Fruit fly (Drosophila melanogaster) whole organism, embryonic: ENCODE data around the gene SelG.

Source experiments
- C15 ChIP-seq: fragments of 200-800 bp; sonication (Bioruptor generic); IDR thresholded peaks from 3 replicates; pipeline ENCODE4 v1.3.6; 2022; ENCODE audit warnings: missing biosample characterization, missing genetic modification characterization
- CG10654 ChIP-seq: fragments of 200-800 bp; sonication (Bioruptor generic); optimal IDR thresholded peaks from 2 replicates; lab custom pipeline; 2016; ENCODE audit warnings: missing biosample characterization, missing genetic modification characterization
- CG11695 ChIP-seq: fragments of 200-800 bp; sonication (Bioruptor generic); IDR thresholded peaks from 3 replicates; pipeline ENCODE4 v1.3.6; 2022; ENCODE audit warnings: missing biosample characterization, missing genetic modification characterization
- CG11723 ChIP-seq: fragments of 200-800 bp; sonication (Bioruptor generic); optimal IDR thresholded peaks from 2 replicates; lab custom pipeline; 2017; ENCODE audit warnings: missing biosample characterization, mild to moderate bottlenecking, missing genetic modification characterization
- CG12219 ChIP-seq: fragments of 200-800 bp; sonication (Bioruptor generic); optimal IDR thresholded peaks from 3 replicates; lab custom pipeline; 2018; ENCODE audit warnings: missing biosample characterization, mild to moderate bottlenecking, missing genetic modification characterization
- CG12299 ChIP-seq: fragments of 200-800 bp; sonication (Bioruptor generic); optimal IDR thresholded peaks from 2 replicates; lab custom pipeline; 2018; ENCODE audit warnings: missing biosample characterization, mild to moderate bottlenecking, missing genetic modification characterization
- CG13296 ChIP-seq: fragments of 200-800 bp; sonication (Bioruptor generic); optimal IDR thresholded peaks from 3 replicates; lab custom pipeline; 2018; ENCODE audit warnings: missing biosample characterization, mild to moderate bottlenecking, missing genetic modification characterization
- CG13424 ChIP-seq: fragments of 200-800 bp; sonication (Bioruptor generic); optimal IDR thresholded peaks from 2 replicates; lab custom pipeline; 2019; ENCODE audit warnings: missing biosample characterization, mild to moderate bottlenecking, missing genetic modification characterization, moderate library complexity
- CG14050 ChIP-seq: fragments of 200-800 bp; sonication (Bioruptor generic); IDR thresholded peaks from 3 replicates; pipeline ENCODE4 v1.3.6; 2022; ENCODE audit warnings: missing biosample characterization, missing genetic modification characterization
- CG15011 ChIP-seq: fragments of 200-800 bp; sonication (Bioruptor generic); optimal IDR thresholded peaks from 3 replicates; lab custom pipeline; 2018; ENCODE audit warnings: missing biosample characterization, mild to moderate bottlenecking, missing genetic modification characterization
- CG15479 ChIP-seq: fragments of 200-800 bp; sonication (Bioruptor generic); optimal IDR thresholded peaks from 3 replicates; lab custom pipeline; 2019; ENCODE audit warnings: missing biosample characterization, mild to moderate bottlenecking, missing genetic modification characterization, moderate library complexity
- CG15514 ChIP-seq: fragments of 200-800 bp; sonication (Bioruptor generic); optimal IDR thresholded peaks from 3 replicates; lab custom pipeline; 2017; ENCODE audit warnings: missing biosample characterization, missing genetic modification characterization, mild to moderate bottlenecking, moderate library complexity, missing genetic modification reagents
- CG17385 ChIP-seq: fragments of 200-800 bp; sonication (Bioruptor generic); optimal IDR thresholded peaks from 3 replicates; lab custom pipeline; 2018; ENCODE audit warnings: missing biosample characterization, mild to moderate bottlenecking, missing genetic modification characterization
- CG42726 ChIP-seq: fragments of 200-800 bp; sonication (Bioruptor generic); IDR thresholded peaks from 2 replicates; pipeline ENCODE4 v1.3.6; 2022; ENCODE audit warnings: missing biosample characterization, missing genetic modification characterization; ENCODE audit not compliant: partially characterized antibody
- CG4854 ChIP-seq: fragments of 200-800 bp; sonication (Bioruptor generic); optimal IDR thresholded peaks from 2 replicates; lab custom pipeline; 2016; ENCODE audit warnings: missing biosample characterization, missing genetic modification characterization, inconsistent platforms
- CG8290 ChIP-seq, 3 experiments: fragments of 200-800 bp; sonication (Bioruptor generic); optimal IDR thresholded peaks; 2 replicates each; lab custom pipeline; 2016 to 2019; ENCODE audit warnings: missing biosample characterization in 3 of 3, missing genetic modification characterization in 3 of 3, mild to moderate bottlenecking in 2 of 3, moderate library complexity in 1 of 3
- CG8388 ChIP-seq: fragments of 200-800 bp; sonication (Bioruptor generic); optimal IDR thresholded peaks from 2 replicates; lab custom pipeline; 2019; ENCODE audit warnings: missing biosample characterization, mild to moderate bottlenecking, missing genetic modification characterization, moderate library complexity
- CG9817 ChIP-seq: fragments of 200-800 bp; sonication (Bioruptor generic); optimal IDR thresholded peaks from 2 replicates; lab custom pipeline; 2018; ENCODE audit warnings: missing biosample characterization, mild to moderate bottlenecking, missing genetic modification characterization, moderate library complexity
- CG9932 ChIP-seq: fragments of 200-800 bp; sonication (Bioruptor generic); IDR thresholded peaks from 2 replicates; pipeline ENCODE4 v1.3.6; 2022; ENCODE audit warnings: missing biosample characterization, missing genetic modification characterization
- Dek ChIP-seq: fragments of 200-800 bp; sonication (Bioruptor generic); optimal IDR thresholded peaks from 3 replicates; lab custom pipeline; 2019; ENCODE audit warnings: missing biosample characterization, mild to moderate bottlenecking, missing genetic modification characterization, moderate library complexity
- Doc2 ChIP-seq: fragments of 200-800 bp; sonication (Bioruptor generic); IDR thresholded peaks from 2 replicates; pipeline ENCODE4 v1.3.6; 2022; ENCODE audit warnings: missing biosample characterization, missing genetic modification characterization
- Ets97D ChIP-seq: fragments of 200-800 bp; sonication (Bioruptor generic); optimal IDR thresholded peaks from 3 replicates; lab custom pipeline; 2016; ENCODE audit warnings: missing biosample characterization, missing genetic modification characterization
- HHEX ChIP-seq: fragments of 200-800 bp; sonication (Bioruptor generic); optimal IDR thresholded peaks from 3 replicates; lab custom pipeline; 2017; ENCODE audit warnings: missing biosample characterization, mild to moderate bottlenecking, missing genetic modification characterization, missing genetic modification reagents
- Hmr ChIP-seq: fragments of 200-800 bp; sonication (Bioruptor generic); optimal IDR thresholded peaks from 3 replicates; lab custom pipeline; 2017; ENCODE audit warnings: mild to moderate bottlenecking, missing biosample characterization, missing genetic modification reagents, missing genetic modification characterization
- Hr39 ChIP-seq: fragments of >200 bp; optimal IDR thresholded peaks from 2 replicates; lab custom pipeline; 2017
- Neu2 ChIP-seq: fragments of 200-800 bp; sonication (Bioruptor generic); optimal IDR thresholded peaks from 3 replicates; lab custom pipeline; 2016; ENCODE audit warnings: missing biosample characterization, missing genetic modification characterization, borderline replicate concordance
- Nf-YC ChIP-seq: fragments of 200-800 bp; optimal IDR thresholded peaks from 3 replicates; lab custom pipeline; 2019; ENCODE audit warnings: missing biosample characterization, mild to moderate bottlenecking, missing genetic modification characterization, moderate library complexity
- Oaz ChIP-seq: fragments of 200-800 bp; sonication (Bioruptor generic); IDR thresholded peaks from 2 replicates; pipeline ENCODE4 v1.3.6; 2022; ENCODE audit warnings: missing biosample characterization, missing genetic modification characterization
- Ptx1 ChIP-seq: fragments of 200-800 bp; sonication (Bioruptor generic); IDR thresholded peaks from 2 replicates; pipeline ENCODE4 v1.3.6; 2022; ENCODE audit warnings: missing biosample characterization, missing genetic modification characterization
- Rfx ChIP-seq: fragments of 200-800 bp; sonication (Bioruptor generic); IDR thresholded peaks from 2 replicates; pipeline ENCODE4 v1.3.6; 2022; ENCODE audit warnings: missing biosample characterization, missing genetic modification characterization
- Sin3A ChIP-seq: fragments of >200 bp; optimal IDR thresholded peaks from 2 replicates; lab custom pipeline; 2018
- TFAM ChIP-seq: fragments of 200-800 bp; sonication (Bioruptor generic); optimal IDR thresholded peaks from 2 replicates; lab custom pipeline; 2017; ENCODE audit warnings: missing biosample characterization, missing genetic modification characterization, inconsistent platforms
- abd-A ChIP-seq: fragments of 200-800 bp; sonication (Bioruptor generic); optimal IDR thresholded peaks from 3 replicates; lab custom pipeline; 2019; ENCODE audit warnings: missing biosample characterization, mild to moderate bottlenecking, missing genetic modification characterization, moderate library complexity
- al ChIP-seq: fragments of 200-800 bp; sonication (Bioruptor generic); IDR thresholded peaks from 2 replicates; pipeline ENCODE4 v1.3.6; 2022; ENCODE audit warnings: missing biosample characterization, missing genetic modification characterization
- bcd ChIP-seq: fragments of 200-800 bp; sonication (Bioruptor generic); optimal IDR thresholded peaks from 2 replicates; lab custom pipeline; 2017; ENCODE audit warnings: missing biosample characterization, mild to moderate bottlenecking, missing genetic modification characterization
- gcm ChIP-seq: fragments of 200-800 bp; sonication (Bioruptor generic); optimal IDR thresholded peaks from 2 replicates; lab custom pipeline; 2019; ENCODE audit warnings: missing biosample characterization, mild to moderate bottlenecking, missing genetic modification characterization, moderate library complexity
- gsb-n ChIP-seq: fragments of 200-800 bp; sonication (Bioruptor generic); optimal IDR thresholded peaks from 3 replicates; lab custom pipeline; 2018; ENCODE audit warnings: missing biosample characterization, mild to moderate bottlenecking, missing genetic modification characterization
- hkb ChIP-seq, 2 experiments: fragments of 200-800 bp in 1 of 2; fragments of >200 bp in 1 of 2; sonication (Bioruptor generic) in 1 of 2; IDR thresholded peaks in 1 of 2; optimal IDR thresholded peaks in 1 of 2; 2 replicates each; pipeline versions ENCODE4 v1.3.6 to Lab custom; 2017 to 2022; ENCODE audit warnings: missing biosample characterization in 1 of 2, missing genetic modification characterization in 1 of 2
- ken ChIP-seq: fragments of 200-800 bp; sonication (Bioruptor generic); IDR thresholded peaks from 3 replicates; pipeline ENCODE4 v1.3.6; 2022; ENCODE audit warnings: missing biosample characterization, missing genetic modification characterization
- lmd ChIP-seq: fragments of 200-800 bp; sonication (Bioruptor generic); IDR thresholded peaks from 2 replicates; pipeline ENCODE4 v1.3.6; 2022; ENCODE audit warnings: missing biosample characterization, missing genetic modification characterization
- mirr ChIP-seq: fragments of 200-800 bp; sonication (Bioruptor generic); optimal IDR thresholded peaks from 3 replicates; lab custom pipeline; 2018; ENCODE audit warnings: missing biosample characterization, mild to moderate bottlenecking, missing genetic modification characterization
- pfk ChIP-seq: fragments of 200-800 bp; sonication (Bioruptor generic); optimal IDR thresholded peaks from 2 replicates; lab custom pipeline; 2018; ENCODE audit warnings: missing biosample characterization, mild to moderate bottlenecking, missing genetic modification characterization, moderate library complexity
- pita ChIP-seq: fragments of 200-800 bp; sonication (Bioruptor generic); optimal IDR thresholded peaks from 2 replicates; lab custom pipeline; 2017; ENCODE audit warnings: missing biosample characterization, mild to moderate bottlenecking, missing genetic modification characterization
- rib ChIP-seq: fragments of 200-800 bp; sonication (Bioruptor generic); IDR thresholded peaks from 2 replicates; pipeline ENCODE4 v1.3.6; 2022; ENCODE audit warnings: missing biosample characterization, missing genetic modification characterization
- salm ChIP-seq: fragments of 200-800 bp; sonication (Bioruptor generic); optimal IDR thresholded peaks from 2 replicates; lab custom pipeline; 2018; ENCODE audit warnings: missing biosample characterization, mild to moderate bottlenecking, missing genetic modification characterization
- sisA ChIP-seq: fragments of 200-800 bp; sonication (Bioruptor generic); IDR thresholded peaks from 2 replicates; pipeline ENCODE4 v1.3.6; 2022; ENCODE audit warnings: missing biosample characterization, missing genetic modification characterization
- tin ChIP-seq: fragments of 200-800 bp; sonication (Bioruptor generic); optimal IDR thresholded peaks from 3 replicates; lab custom pipeline; 2016; ENCODE audit warnings: missing biosample characterization, missing genetic modification characterization
- wdn ChIP-seq: fragments of 200-800 bp; sonication (Bioruptor generic); IDR thresholded peaks from 2 replicates; pipeline ENCODE4 v1.3.6; 2022; ENCODE audit warnings: missing biosample characterization, missing genetic modification characterization
- yki ChIP-seq: fragments of >200 bp; optimal IDR thresholded peaks from 3 replicates; lab custom pipeline; 2018

Gene SelG

DNA sequence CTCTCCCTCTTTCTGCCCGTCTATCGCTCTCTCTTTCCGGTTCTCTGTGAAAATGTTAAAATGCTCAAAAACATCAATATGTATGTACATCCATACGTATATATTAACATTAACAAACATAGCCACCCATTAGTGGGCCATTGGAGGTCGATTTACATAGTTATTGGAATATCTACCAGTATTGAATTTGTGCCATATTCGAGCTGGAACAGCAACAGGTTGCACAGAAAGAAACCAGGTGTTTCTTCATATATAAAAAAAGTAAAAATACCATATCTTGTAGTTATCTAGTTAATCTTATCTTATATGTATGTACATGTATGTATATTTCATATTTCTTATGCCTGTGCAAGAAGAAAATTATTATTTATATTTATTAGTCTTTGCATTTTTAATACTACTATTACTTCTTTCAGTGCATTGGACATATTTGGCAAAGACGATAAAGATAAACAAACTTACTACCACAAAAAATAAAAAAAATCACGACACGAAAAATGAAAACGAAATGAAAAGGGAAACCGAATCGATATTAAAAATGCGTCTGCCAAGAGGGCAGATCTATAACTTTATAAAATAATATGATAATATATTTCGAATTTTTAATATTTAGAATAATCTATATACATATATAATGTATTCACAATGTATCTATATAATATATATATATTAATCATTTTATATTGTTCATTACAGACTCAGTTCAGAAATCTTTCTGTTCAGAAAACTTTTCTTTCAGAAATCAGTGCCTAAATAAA, 38.4 kb upstream of the SelG start (continued):
- TF ChIP-seq pfk (GFP tag; lab: Kevin White, UChicago), result no peak
- no peak for TF ChIP-seq Sin3A
- peak; percentile 35; the same call in 1 of the 2 replicates for TF ChIP-seq Oaz (GFP tag; lab: Robert Waterston, UW)
- 0 out of 3 replicates have a peak, but pooled peaks have one; percentile 10 for TF ChIP-seq ken (GFP tag; lab: Robert Waterston, UW)
- TF ChIP-seq CG14050 (GFP tag; lab: Robert Waterston, UW), result peak; percentile 35; the same call in 1 of the 3 replicates
- peak; percentile 13 for TF ChIP-seq CG10654 (GFP tag; lab: Kevin White, UChicago)
- peak; percentile 4 for TF ChIP-seq tin
- TF ChIP-seq CG9932 (GFP tag; lab: Robert Waterston, UW), result peak; percentile 37
- no peak for TF ChIP-seq CG4854 (GFP tag; lab: Kevin White, UChicago)
- no peak for TF ChIP-seq wdn (GFP tag; lab: Robert Waterston, UW)
- no peak for TF ChIP-seq hkb (optimal IDR thresholded peaks at IDR 0.05; lab: Kevin White, UChicago)
- peak; percentile 70 for TF ChIP-seq hkb (GFP tag; IDR thresholded peaks at IDR 0.05; lab: Robert Waterston, UW)
- no peak for TF ChIP-seq C15
- TF ChIP-seq Ptx1 (GFP tag; lab: Robert Waterston, UW), result peak; percentile 57
- TF ChIP-seq salm, result peak; percentile 8
- TF ChIP-seq gsb-n (tag; lab: Kevin White, UChicago), result peak; percentile 5
- peak; percentile 30 for TF ChIP-seq HHEX
- TF ChIP-seq Hr39 (lab: Kevin White, UChicago), result no peak
- TF ChIP-seq Neu2, result no peak
- TF ChIP-seq gcm (GFP tag; lab: Kevin White, UChicago), result peak; percentile 16
- peak; percentile 45 for TF ChIP-seq Hmr (GFP tag; lab: Kevin White, UChicago)
- TF ChIP-seq CG11723 (GFP tag; lab: Kevin White, UChicago), result no peak
- TF ChIP-seq CG12299, result peak; percentile 13
- TF ChIP-seq CG13296, result peak; percentile 23
- TF ChIP-seq CG15479 (GFP tag; lab: Kevin White, UChicago), result no peak
- 0 out of 2 replicates have a peak, but pooled peaks have one; percentile 36 for TF ChIP-seq Rfx (GFP tag; lab: Robert Waterston, UW)
- TF ChIP-seq CG15514 (GFP tag; lab: Kevin White, UChicago), result peak; percentile 7
- TF ChIP-seq sisA (GFP tag; lab: Robert Waterston, UW), result 0 out of 2 replicates have a peak, but pooled peaks have one; percentile 40
- TF ChIP-seq mirr (GFP tag; lab: Kevin White, UChicago), result peak; percentile 59
- peak; percentile 5 for TF ChIP-seq CG15011 (GFP tag; lab: Kevin White, UChicago)
- no peak for TF ChIP-seq Ets97D (GFP tag; lab: Kevin White, UChicago)
- no peak for TF ChIP-seq rib (GFP tag; lab: Robert Waterston, UW)
- TF ChIP-seq al (GFP tag; lab: Robert Waterston, UW), result 0 out of 2 replicates have a peak, but pooled peaks have one; percentile 32
- TF ChIP-seq Dek (tag; lab: Kevin White, UChicago), result peak; percentile 9
- TF ChIP-seq CG12219 (GFP tag; lab: Kevin White, UChicago), result peak; percentile 15
- TF ChIP-seq Nf-YC (tag; lab: Kevin White, UChicago), result peak; percentile 13
- TF ChIP-seq Doc2 (GFP tag; lab: Robert Waterston, UW), result no peak
- TF ChIP-seq abd-A, result peak; percentile 78
- TF ChIP-seq pita, result no peak
- 0 out of 3 replicates have a peak, but pooled peaks have one; percentile 19 for TF ChIP-seq CG11695
- TF ChIP-seq TFAM (GFP tag; lab: Kevin White, UChicago), result no peak
- TF ChIP-seq CG9817 (tag; lab: Kevin White, UChicago), result peak; percentile 10
- peak; percentile 37 for TF ChIP-seq CG8388 (GFP tag; lab: Kevin White, UChicago)
- no peak for TF ChIP-seq yki (lab: Kevin White, UChicago)
- TF ChIP-seq CG13424, result peak; percentile 47
- TF ChIP-seq CG8290 (GFP tag; optimal IDR thresholded peaks at IDR 0.05; lab: Kevin White, UChicago), result no peak
- peak in 1 of 2 experiments; percentile 51 for TF ChIP-seq CG8290 (tag; optimal IDR thresholded peaks at IDR 0.05; lab: Kevin White, UChicago)
- TF ChIP-seq bcd, result peak; percentile 8
- no peak for TF ChIP-seq CG42726 (GFP tag; lab: Robert Waterston, UW)
- peak; percentile 42; the same call in 1 of the 2 replicates for TF ChIP-seq lmd (GFP tag; lab: Robert Waterston, UW)
- TF ChIP-seq CG17385, result peak; percentile 25
